Fruit fly (Drosophila melanogaster) whole organism, embryonic: ENCODE measurements around the gene Mct1.

Experiments used
- Adf1 ChIP-seq: fragments of 200-800 bp; sonication (Bioruptor generic); IDR thresholded peaks from 2 replicates; pipeline ENCODE4 v1.3.6; 2022; ENCODE audit warnings: missing biosample characterization, missing genetic modification characterization
- Bgb ChIP-seq: fragments of 200-800 bp; sonication (Bioruptor generic); IDR thresholded peaks from 2 replicates; pipeline ENCODE4 v1.3.6; 2022; ENCODE audit warnings: missing biosample characterization, missing genetic modification characterization; ENCODE audit not compliant: partially characterized antibody
- CG12299 ChIP-seq: fragments of 200-800 bp; sonication (Bioruptor generic); optimal IDR thresholded peaks from 2 replicates; lab custom pipeline; 2018; ENCODE audit warnings: missing biosample characterization, mild to moderate bottlenecking, missing genetic modification characterization
- CG14860 ChIP-seq: fragments of 200-800 bp; sonication (Bioruptor generic); IDR thresholded peaks from 3 replicates; pipeline ENCODE4 v1.3.6; 2022; ENCODE audit warnings: missing biosample characterization, missing genetic modification characterization; ENCODE audit not compliant: partially characterized antibody
- CG15514 ChIP-seq: fragments of 200-800 bp; sonication (Bioruptor generic); optimal IDR thresholded peaks from 3 replicates; lab custom pipeline; 2017; ENCODE audit warnings: missing biosample characterization, missing genetic modification characterization, mild to moderate bottlenecking, moderate library complexity, missing genetic modification reagents
- CG17361 ChIP-seq: fragments of 200-800 bp; sonication (Bioruptor generic); IDR thresholded peaks from 3 replicates; pipeline ENCODE4 v1.3.6; 2022; ENCODE audit warnings: missing biosample characterization, missing genetic modification characterization
- CG1832 ChIP-seq: fragments of 200-800 bp; sonication (Bioruptor generic); optimal IDR thresholded peaks from 2 replicates; lab custom pipeline; 2017; ENCODE audit warnings: missing biosample characterization, mild to moderate bottlenecking, missing genetic modification characterization, inconsistent platforms
- CG2875 ChIP-seq: fragments of 200-800 bp; sonication (Bioruptor generic); optimal IDR thresholded peaks from 2 replicates; lab custom pipeline; 2017; ENCODE audit warnings: missing biosample characterization, mild to moderate bottlenecking, missing genetic modification characterization, missing genetic modification reagents
- CG34224 ChIP-seq: fragments of 200-800 bp; sonication (Bioruptor generic); IDR thresholded peaks from 3 replicates; pipeline ENCODE4 v1.3.6; 2022; ENCODE audit warnings: missing biosample characterization, missing genetic modification characterization; ENCODE audit not compliant: partially characterized antibody
- CG42726 ChIP-seq: fragments of 200-800 bp; sonication (Bioruptor generic); IDR thresholded peaks from 2 replicates; pipeline ENCODE4 v1.3.6; 2022; ENCODE audit warnings: missing biosample characterization, missing genetic modification characterization; ENCODE audit not compliant: partially characterized antibody
- CG6791 ChIP-seq: fragments of 200-800 bp; sonication (Bioruptor generic); IDR thresholded peaks from 3 replicates; pipeline ENCODE4 v1.3.6; 2022; ENCODE audit warnings: missing biosample characterization, missing genetic modification characterization; ENCODE audit not compliant: partially characterized antibody
- CG6854 ChIP-seq: fragments of 200-800 bp; sonication (Bioruptor generic); optimal IDR thresholded peaks from 3 replicates; lab custom pipeline; 2017; ENCODE audit warnings: missing biosample characterization, mild to moderate bottlenecking, missing genetic modification characterization
- CG7928 ChIP-seq: fragments of 200-800 bp; sonication (Bioruptor generic); optimal IDR thresholded peaks from 2 replicates; lab custom pipeline; 2017; ENCODE audit warnings: missing biosample characterization, mild to moderate bottlenecking, missing genetic modification characterization
- CG8290 ChIP-seq, 3 experiments: fragments of 200-800 bp; sonication (Bioruptor generic); optimal IDR thresholded peaks; 2 replicates each; lab custom pipeline; 2016 to 2019; ENCODE audit warnings: missing biosample characterization in 3 of 3, missing genetic modification characterization in 3 of 3, mild to moderate bottlenecking in 2 of 3, moderate library complexity in 1 of 3
- CG9876 ChIP-seq: fragments of 200-800 bp; sonication (Bioruptor generic); optimal IDR thresholded peaks from 2 replicates; lab custom pipeline; 2016; ENCODE audit warnings: missing biosample characterization, missing genetic modification characterization
- CHES-1-like ChIP-seq: fragments of 200-800 bp; sonication (Bioruptor generic); optimal IDR thresholded peaks from 2 replicates; lab custom pipeline; 2016; ENCODE audit warnings: missing biosample characterization, missing genetic modification characterization
- Dll ChIP-seq: fragments of 200-800 bp; sonication (Bioruptor generic); IDR thresholded peaks from 4 replicates; pipeline ENCODE4 v1.3.6; 2022; ENCODE audit warnings: missing biosample characterization, missing genetic modification characterization; ENCODE audit not compliant: partially characterized antibody
- Doc3 ChIP-seq: fragments of 200-800 bp; sonication (Bioruptor generic); IDR thresholded peaks from 3 replicates; pipeline ENCODE4 v1.3.6; 2022; ENCODE audit warnings: missing biosample characterization, missing genetic modification characterization; ENCODE audit not compliant: partially characterized antibody
- Dref ChIP-seq: fragments of 200-800 bp; sonication (Bioruptor generic); IDR thresholded peaks from 2 replicates; pipeline ENCODE4 v1.3.6; 2022; ENCODE audit warnings: missing biosample characterization, missing genetic modification characterization
- Drgx ChIP-seq: fragments of 200-800 bp; sonication (Bioruptor generic); IDR thresholded peaks from 2 replicates; pipeline ENCODE4 v1.3.6; 2022; ENCODE audit warnings: missing biosample characterization, missing genetic modification characterization
- E2f2 ChIP-seq: fragments of 200-800 bp; sonication (Bioruptor generic); IDR thresholded peaks from 2 replicates; pipeline ENCODE4 v1.3.6; 2022; ENCODE audit warnings: missing biosample characterization, missing genetic modification characterization
- Ets65A ChIP-seq: fragments of 200-800 bp; sonication (Bioruptor generic); peaks from one replicate; lab custom pipeline; 2016; ENCODE audit warnings: missing biosample characterization, missing genetic modification characterization
- Hr78 ChIP-seq, 2 experiments: fragments of 200-800 bp in 1 of 2; fragments of >200 bp in 1 of 2; sonication (Bioruptor generic) in 1 of 2; optimal IDR thresholded peaks; 2 replicates each; lab custom pipeline; 2017 to 2019; ENCODE audit warnings: missing biosample characterization in 2 of 2, missing genetic modification characterization in 2 of 2, mild to moderate bottlenecking in 1 of 2, moderate library complexity in 1 of 2
- Jarid2 ChIP-seq: fragments of 200-800 bp; sonication (Bioruptor generic); optimal IDR thresholded peaks from 3 replicates; lab custom pipeline; 2017; ENCODE audit warnings: mild to moderate bottlenecking, missing biosample characterization, missing genetic modification reagents, missing genetic modification characterization
- MESR4 ChIP-seq: fragments of 200-800 bp; sonication (Bioruptor generic); optimal IDR thresholded peaks from 2 replicates; lab custom pipeline; 2018; ENCODE audit warnings: missing biosample characterization, mild to moderate bottlenecking, missing genetic modification characterization, moderate library complexity
- Med ChIP-seq: fragments of 200-800 bp; sonication (Bioruptor generic); peaks from one replicate; lab custom pipeline; 2016; ENCODE audit warnings: missing biosample characterization, missing genetic modification characterization, mild to moderate bottlenecking, inconsistent platforms, moderate library complexity
- Nf-YC ChIP-seq: fragments of 200-800 bp; optimal IDR thresholded peaks from 3 replicates; lab custom pipeline; 2019; ENCODE audit warnings: missing biosample characterization, mild to moderate bottlenecking, missing genetic modification characterization, moderate library complexity
- Opbp ChIP-seq: fragments of 200-800 bp; sonication (Bioruptor generic); IDR thresholded peaks from 3 replicates; pipeline ENCODE4 v1.3.6; 2022; ENCODE audit warnings: missing biosample characterization, missing genetic modification characterization; ENCODE audit not compliant: partially characterized antibody
- Rx ChIP-seq: fragments of 200-800 bp; sonication (Bioruptor generic); IDR thresholded peaks from 2 replicates; pipeline ENCODE4 v1.3.6; 2022; ENCODE audit warnings: missing biosample characterization, missing genetic modification characterization
- Scr ChIP-seq: fragments of 200-800 bp; sonication (Bioruptor generic); IDR thresholded peaks from 2 replicates; pipeline ENCODE4 v1.3.6; 2022; ENCODE audit warnings: missing biosample characterization, missing genetic modification characterization; ENCODE audit not compliant: partially characterized antibody
- Sox102F ChIP-seq: fragments of 200-800 bp; sonication (Bioruptor generic); optimal IDR thresholded peaks from 2 replicates; lab custom pipeline; 2018; ENCODE audit warnings: missing biosample characterization, mild to moderate bottlenecking, missing genetic modification characterization, moderate library complexity
- Sry-δ ChIP-seq: fragments of 200-800 bp; sonication (Bioruptor generic); optimal IDR thresholded peaks from 2 replicates; lab custom pipeline; 2016; ENCODE audit warnings: missing biosample characterization, missing genetic modification characterization
- amos ChIP-seq: fragments of 200-800 bp; sonication (Bioruptor generic); IDR thresholded peaks from 2 replicates; pipeline ENCODE4 v1.3.6; 2022; ENCODE audit warnings: missing biosample characterization, missing genetic modification characterization; ENCODE audit not compliant: partially characterized antibody
- bbx ChIP-seq: fragments of 200-800 bp; sonication (Bioruptor generic); IDR thresholded peaks from 2 replicates; pipeline ENCODE4 v1.3.6; 2022; ENCODE audit warnings: missing biosample characterization, missing genetic modification characterization; ENCODE audit not compliant: partially characterized antibody
- bcd ChIP-seq: fragments of 200-800 bp; sonication (Bioruptor generic); optimal IDR thresholded peaks from 2 replicates; lab custom pipeline; 2017; ENCODE audit warnings: missing biosample characterization, mild to moderate bottlenecking, missing genetic modification characterization
- crc ChIP-seq: fragments of 200-800 bp; sonication (Bioruptor generic); optimal IDR thresholded peaks from 2 replicates; lab custom pipeline; 2016; ENCODE audit warnings: missing biosample characterization, missing genetic modification characterization
- ftz-f1 ChIP-seq: fragments of 200-800 bp; sonication (Bioruptor generic); optimal IDR thresholded peaks from 2 replicates; lab custom pipeline; 2016; ENCODE audit warnings: missing biosample characterization, missing genetic modification characterization
- hbn ChIP-seq: fragments of 200-800 bp; sonication (Bioruptor generic); IDR thresholded peaks from 2 replicates; pipeline ENCODE4 v1.3.6; 2022; ENCODE audit warnings: missing biosample characterization, missing genetic modification characterization; ENCODE audit not compliant: partially characterized antibody
- inv ChIP-seq: fragments of 200-800 bp; sonication (Bioruptor generic); IDR thresholded peaks from 2 replicates; pipeline ENCODE4 v1.3.6; 2022; ENCODE audit warnings: missing biosample characterization, missing genetic modification characterization; ENCODE audit not compliant: partially characterized antibody
- nom ChIP-seq: fragments of 200-800 bp; sonication (Bioruptor generic); optimal IDR thresholded peaks from 2 replicates; lab custom pipeline; 2017; ENCODE audit warnings: missing biosample characterization, missing genetic modification characterization, mild to moderate bottlenecking, moderate library complexity, missing genetic modification reagents
- prd ChIP-seq, 3 experiments: fragments of >200 bp in 2 of 3; fragments of 200-800 bp in 1 of 3; sonication (Bioruptor generic) in 1 of 3; optimal IDR thresholded peaks in 2 of 3; IDR thresholded peaks in 1 of 3; 2 replicates in 2 of 3; 3 replicates in 1 of 3; pipeline versions ENCODE4 v1.3.6 to Lab custom; 2017 to 2022; ENCODE audit warnings: missing biosample characterization in 1 of 3, missing genetic modification characterization in 1 of 3
- pzg ChIP-seq: fragments of 200-800 bp; sonication (Bioruptor generic); optimal IDR thresholded peaks from 3 replicates; lab custom pipeline; 2018; ENCODE audit warnings: missing biosample characterization, mild to moderate bottlenecking, missing genetic modification characterization, moderate library complexity
- unc-4 ChIP-seq: fragments of 200-800 bp; sonication (Bioruptor generic); IDR thresholded peaks from 2 replicates; pipeline ENCODE4 v1.3.6; 2022; ENCODE audit warnings: missing biosample characterization, missing genetic modification characterization; ENCODE audit not compliant: partially characterized antibody
- zen ChIP-seq: fragments of 200-800 bp; sonication (Bioruptor generic); optimal IDR thresholded peaks from 3 replicates; lab custom pipeline; 2018; ENCODE audit warnings: missing biosample characterization, mild to moderate bottlenecking, missing genetic modification characterization, moderate library complexity
- zen2 ChIP-seq: fragments of 200-800 bp; sonication (Bioruptor generic); IDR thresholded peaks from 3 replicates; pipeline ENCODE4 v1.3.6; 2022; ENCODE audit warnings: missing biosample characterization, missing genetic modification characterization; ENCODE audit not compliant: partially characterized antibody
- zf30C ChIP-seq: fragments of 200-800 bp; sonication (Bioruptor generic); optimal IDR thresholded peaks from 3 replicates; lab custom pipeline; 2018; ENCODE audit warnings: missing biosample characterization, mild to moderate bottlenecking, missing genetic modification characterization

Mct1 gene

DNA sequence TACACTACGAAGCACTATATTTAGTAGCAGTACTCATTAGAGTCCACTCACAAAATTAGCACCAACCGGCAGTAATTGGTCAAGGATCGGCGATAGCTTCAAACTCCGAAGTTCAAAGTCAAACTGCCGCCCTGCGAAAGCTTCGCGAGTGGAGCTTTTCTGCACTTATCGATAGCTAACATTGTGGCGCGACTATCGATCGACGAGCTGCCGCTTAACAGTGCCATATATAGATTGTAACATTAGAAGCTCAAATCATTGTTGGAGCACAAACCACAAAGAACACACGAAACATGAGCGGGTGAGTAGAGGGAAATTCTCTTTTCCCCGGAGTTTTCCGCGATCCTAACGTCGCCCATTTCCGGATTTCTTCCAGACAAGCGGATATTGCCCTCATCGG is 43.9 kb upstream of the Mct1 start, which contains the start of gene Pgd (continued):
- TF ChIP-seq CG34224 (GFP tag; lab: Robert Waterston, UW) (peak; percentile 50; the same call in 2 of the 3 replicates), inv (GFP tag; lab: Robert Waterston, UW) (peak; percentile 34; the same call in 1 of the 2 replicates), Rx (GFP tag; lab: Robert Waterston, UW) (no peak), Med (peak; percentile 49), CG9876 (GFP tag; lab: Kevin White, UChicago) (no peak), pzg (GFP tag; lab: Kevin White, UChicago) (peak; percentile 56), CG6791 (GFP tag; lab: Robert Waterston, UW) (peak; percentile 60; the same call in 2 of the 3 replicates), Ets65A (GFP tag; lab: Kevin White, UChicago) (peak; percentile 45), Adf1 (GFP tag; lab: Robert Waterston, UW) (no peak), CG7928 (GFP tag; lab: Kevin White, UChicago) (no peak), Nf-YC (peak; percentile 12), CG15514 (GFP tag; lab: Kevin White, UChicago) (peak; percentile 39), Sry-δ (peak; percentile 59), amos (peak; percentile 69; the same call in 1 of the 2 replicates), Dll (GFP tag; lab: Robert Waterston, UW) (peak; percentile 57; the same call in 2 of the 4 replicates), Dref (GFP tag; lab: Robert Waterston, UW) (peak; percentile 68), Opbp (GFP tag; lab: Robert Waterston, UW) (peak; percentile 62), CG12299 (tag; lab: Kevin White, UChicago) (no peak), Jarid2 (GFP tag; lab: Kevin White, UChicago) (peak; percentile 15), hbn (GFP tag; lab: Robert Waterston, UW) (peak; percentile 64), zf30C (GFP tag; lab: Kevin White, UChicago) (no peak), crc (GFP tag; lab: Kevin White, UChicago) (no peak), bcd (GFP tag; lab: Kevin White, UChicago) (no peak), CG42726 (GFP tag; lab: Robert Waterston, UW) (no peak), CG17361 (GFP tag; lab: Robert Waterston, UW) (no peak), zen (tag; lab: Kevin White, UChicago) (no peak), zen2 (peak; percentile 37; the same call in 1 of the 3 replicates), Bgb (GFP tag; lab: Robert Waterston, UW) (peak; percentile 73), Doc3 (peak; percentile 58; the same call in 2 of the 3 replicates), CG2875 (GFP tag; lab: Kevin White, UChicago) (no peak), unc-4 (GFP tag; lab: Robert Waterston, UW) (peak; percentile 79), MESR4 (GFP tag; lab: Kevin White, UChicago) (peak; percentile 12), CG1832 (GFP tag; lab: Kevin White, UChicago) (no peak), E2f2 (GFP tag; lab: Robert Waterston, UW) (peak; percentile 82), prd (optimal IDR thresholded peaks at IDR 0.05; lab: Kevin White, UChicago) (no peak), prd (GFP tag; IDR thresholded peaks at IDR 0.05; lab: Robert Waterston, UW) (no peak), Scr (GFP tag; lab: Robert Waterston, UW) (peak; percentile 44), CHES-1-like (GFP tag; lab: Kevin White, UChicago) (no peak), Sox102F (no peak), bbx (GFP tag; lab: Robert Waterston, UW) (peak; percentile 73), Drgx (no peak), Hr78 (GFP tag; optimal IDR thresholded peaks at IDR 0.05; lab: Kevin White, UChicago) (peak in 1 of 2 experiments; percentile 23), nom (peak; percentile 58), CG8290 (GFP tag; optimal IDR thresholded peaks at IDR 0.05; lab: Kevin White, UChicago) (no peak), CG8290 (tag; optimal IDR thresholded peaks at IDR 0.05; lab: Kevin White, UChicago) (peak in 1 of 2 experiments; percentile 24), ftz-f1 (peak; percentile 63), CG6854 (peak; percentile 14), CG14860 (GFP tag; lab: Robert Waterston, UW) (0 out of 3 replicates have a peak, but pooled peaks have one; percentile 12)
